Worm (Caenorhabditis elegans) whole organism, young adult: ENCODE data around the gene srj-1.

Experiments used
- attf-3 ChIP-seq: fragments of 200-800 bp; sonication (Bioruptor generic); conservative IDR thresholded peaks from 2 replicates; pipeline ENCODE4 v1.3.6; 2022; ENCODE audit warnings: missing genetic modification reagents, missing genetic modification characterization, missing compliant biosample characterization
- dpl-1 ChIP-seq: fragments of 150-350 bp; optimal IDR thresholded peaks from 2 replicates; lab custom pipeline; 2014; ENCODE audit warnings: missing biosample characterization, missing genetic modification reagents, missing genetic modification characterization

DNA sequence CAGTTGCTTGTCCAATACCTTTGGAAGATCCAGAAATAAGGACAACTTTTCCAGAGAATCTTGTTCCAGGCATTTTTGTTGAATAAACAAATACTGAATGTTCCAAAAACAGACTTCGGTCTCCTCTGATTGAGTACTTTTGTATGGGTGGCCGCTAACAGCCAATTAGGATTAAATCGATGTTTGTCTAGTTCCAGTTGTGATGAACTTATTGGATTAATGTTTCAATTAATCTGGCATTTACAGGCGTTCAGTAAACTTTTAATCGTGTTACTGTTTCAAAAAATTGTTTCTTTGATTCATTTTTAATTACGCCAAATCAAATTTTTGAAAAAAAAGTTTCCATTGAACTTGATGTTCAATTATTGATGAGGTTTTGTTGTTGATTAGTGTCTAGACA lies 22.9 kb downstream of the srj-1 start, which contains the start of gene ZK829.1:
- no peak for TF ChIP-seq dpl-1 (GFP tag; lab: Kevin White, UChicago)
- TF ChIP-seq attf-3 = no peak
